Worm (Caenorhabditis elegans) whole organism, L4 larva: ENCODE measurements around the gene stg-1.

Source experiments
- T20F7.1 ChIP-seq: fragments of 200-800 bp; sonication (Bioruptor generic); optimal IDR thresholded peaks from 2 replicates; lab custom pipeline; 2018; ENCODE audit warnings: mild to moderate bottlenecking, missing genetic modification characterization, missing compliant biosample characterization
- cey-2 ChIP-seq: sonication (generic microtip); optimal IDR thresholded peaks from 3 replicates; lab custom pipeline; 2017; ENCODE audit warnings: missing genetic modification characterization, mild to moderate bottlenecking, missing compliant biosample characterization, antibody characterized with exemption, borderline replicate concordance; ENCODE audit not compliant: insufficient read depth
- fkh-10 ChIP-seq: fragments of 150-350 bp; optimal IDR thresholded peaks from 2 replicates; lab custom pipeline; 2014; ENCODE audit warnings: missing biosample characterization, missing genetic modification reagents, missing genetic modification characterization
- pha-4 ChIP-seq, 2 experiments: fragments of 150-350 bp in 1 of 2; fragments of 200-800 bp in 1 of 2; sonication (Bioruptor generic) in 1 of 2; IDR thresholded peaks in 1 of 2; optimal IDR thresholded peaks in 1 of 2; 2 replicates each; pipeline versions ENCODE4 v1.3.6 to Lab custom; 2014 to 2022; ENCODE audit warnings: missing genetic modification characterization in 2 of 2, missing genetic modification reagents in 2 of 2, missing biosample characterization in 1 of 2, missing compliant biosample characterization in 1 of 2

ce11 chrII:10035425-10035824, 25.0 kb downstream of the stg-1 start:
- no peak for TF ChIP-seq T20F7.1 (GFP tag; lab: Kevin White, UChicago)
- TF ChIP-seq pha-4 (GFP tag; IDR thresholded peaks at IDR 0.05; lab: Robert Waterston, UW): no peak
- no peak for TF ChIP-seq pha-4 (tag; optimal IDR thresholded peaks at IDR 0.05; lab: Kevin White, UChicago)
- no peak for TF ChIP-seq cey-2 (tag; lab: Kevin White, UChicago)
- no peak for TF ChIP-seq fkh-10 (GFP tag; lab: Kevin White, UChicago)
